Worm (Caenorhabditis elegans) whole organism, young adult: ENCODE results near the gene T01B7.9.

Source experiments
- ccch-3 ChIP-seq: fragments of 200-800 bp; sonication (Bioruptor generic); optimal IDR thresholded peaks from 2 replicates; lab custom pipeline; 2018; ENCODE audit warnings: mild to moderate bottlenecking, missing genetic modification characterization, missing compliant biosample characterization
- dox-1 ChIP-seq: fragments of 200-800 bp; sonication (Bioruptor generic); IDR thresholded peaks from 2 replicates; pipeline ENCODE4 v1.3.6; 2022; ENCODE audit warnings: missing genetic modification reagents, missing genetic modification characterization, missing compliant biosample characterization
- efl-1 ChIP-seq: fragments of 150-350 bp; optimal IDR thresholded peaks from 2 replicates; lab custom pipeline; 2014; ENCODE audit warnings: missing biosample characterization, missing genetic modification reagents, missing genetic modification characterization
- fkh-3 ChIP-seq: sonication (generic microtip); optimal IDR thresholded peaks from 2 replicates; lab custom pipeline; 2016; ENCODE audit warnings: mild to moderate bottlenecking, missing genetic modification characterization, missing compliant biosample characterization
- let-607 ChIP-seq, 2 experiments: fragments of 200-800 bp in 1 of 2; sonication (Bioruptor generic) in 1 of 2; sonication (generic microtip) in 1 of 2; optimal IDR thresholded peaks; 2 replicates each; lab custom pipeline; 2016 to 2018; ENCODE audit warnings: mild to moderate bottlenecking in 2 of 2, missing compliant biosample characterization in 2 of 2, missing genetic modification characterization in 2 of 2, moderate library complexity in 2 of 2, missing genotype in 1 of 2
- snpc-4 ChIP-seq, 5 experiments: fragments of 150-350 bp in 1 of 5; sonication (generic microtip) in 4 of 5; optimal IDR thresholded peaks; 2 replicates each; lab custom pipeline; 2014 to 2018; ENCODE audit warnings: missing genetic modification characterization in 5 of 5, missing biosample characterization in 3 of 5, antibody characterized with exemption in 2 of 5, mild to moderate bottlenecking in 2 of 5, missing compliant biosample characterization in 2 of 5, missing genotype in 2 of 5, moderate library complexity in 2 of 5, missing genetic modification reagents in 1 of 5

DNA sequence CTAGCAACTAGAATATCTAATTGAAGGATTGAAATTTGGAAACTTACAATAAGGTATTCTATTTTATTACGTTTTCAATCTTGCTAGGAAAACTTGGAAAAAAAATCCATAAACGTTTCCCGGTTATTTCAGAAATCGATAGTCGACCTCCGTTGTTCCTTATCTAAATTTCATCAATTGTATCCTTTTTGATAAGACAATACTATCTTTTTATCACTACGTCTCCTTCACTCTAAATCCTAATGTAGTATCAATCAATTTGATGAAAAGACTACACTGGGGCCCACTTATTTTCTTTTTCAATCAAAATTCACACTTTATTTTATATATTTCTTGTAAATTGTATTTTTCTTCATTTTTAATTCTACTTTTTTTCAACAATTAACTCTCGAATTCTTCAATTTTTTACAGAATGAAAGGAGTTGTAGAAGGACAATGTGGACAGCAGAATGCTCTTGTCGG is 22.2 kb downstream of the T01B7.9 start, which contains the start of gene prx-5:
- TF ChIP-seq efl-1 (GFP tag; lab: Kevin White, UChicago) (no peak), snpc-4 (GFP tag; optimal IDR thresholded peaks at IDR 0.05; lab: Kevin White, UChicago) (no peak), snpc-4 (tag; optimal IDR thresholded peaks at IDR 0.05; lab: Kevin White, UChicago) (no peak), ccch-3 (GFP tag; lab: Kevin White, UChicago) (no peak), let-607 (tag; optimal IDR thresholded peaks at IDR 0.05; lab: Kevin White, UChicago) (no peak), fkh-3 (tag; lab: Kevin White, UChicago) (no peak), dox-1 (no peak)
